Fruit fly (Drosophila melanogaster): ENCODE results near the gene CG31140.
A peak's percentile ranks its signal among the peaks of the same experiment; 100 is the strongest.

CG31140 gene

DNA sequence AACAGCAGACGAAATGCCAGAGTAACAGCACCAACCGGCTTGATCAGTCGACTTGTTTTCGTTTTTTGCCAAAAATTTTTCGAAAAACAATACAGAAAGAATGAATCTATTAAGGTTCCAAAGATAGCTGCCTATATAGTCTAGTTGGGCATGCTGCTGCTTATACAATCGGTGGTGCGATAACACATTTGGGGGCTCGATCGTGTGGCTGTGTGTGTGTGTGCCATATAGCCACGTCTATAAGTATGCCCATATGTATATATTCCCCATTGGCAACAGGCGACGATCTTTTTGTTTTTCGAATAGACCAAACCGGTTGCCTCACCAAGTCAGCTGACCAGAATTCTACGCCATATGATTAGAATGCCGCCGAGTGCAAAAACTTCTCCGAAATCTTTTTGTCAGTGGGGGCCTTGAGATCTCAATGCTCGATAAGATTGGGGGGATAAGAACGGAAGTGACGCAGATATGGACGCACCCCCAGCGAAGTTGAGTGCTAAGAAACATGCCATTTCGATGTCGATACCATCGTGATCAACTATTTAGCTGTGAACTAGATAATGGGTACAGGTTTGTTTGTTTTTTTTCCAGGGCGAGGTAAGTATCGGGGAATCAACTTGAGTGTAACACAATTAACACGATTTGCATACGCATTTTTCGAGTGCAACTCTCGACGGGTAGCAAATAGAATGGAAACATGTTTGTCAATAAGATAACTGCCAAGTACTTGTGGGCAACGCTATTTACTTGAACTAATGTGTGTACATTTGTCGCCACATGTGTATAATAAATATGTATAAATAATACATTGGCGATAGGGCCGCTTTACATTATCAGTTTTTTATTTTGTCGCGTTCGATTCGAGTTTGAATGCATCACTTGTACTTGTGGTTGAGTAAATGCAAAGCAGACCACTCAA, 22.8 kb upstream of the CG31140 start (continued):
- TF ChIP-seq chm (GFP tag; IDR thresholded peaks at IDR 0.05), result peak; percentile 86; the same call in 1 of the 2 replicates
- peak; percentile 29 for TF ChIP-seq mam (GFP tag; optimal IDR thresholded peaks at IDR 0.05)
- peak; percentile 94 for TF ChIP-seq CG17568 (GFP tag; optimal IDR thresholded peaks at IDR 0.05)
- peak; percentile 70 for TF ChIP-seq Fer2 (tag; optimal IDR thresholded peaks at IDR 0.05)
- peak; percentile 28 for TF ChIP-seq gcm2 (GFP tag; optimal IDR thresholded peaks at IDR 0.05)
- TF ChIP-seq wek (GFP tag; optimal IDR thresholded peaks at IDR 0.05), result peak; percentile 93
- TF ChIP-seq jigr1 (GFP tag; IDR thresholded peaks at IDR 0.05), result no peak
- TF ChIP-seq Dll (GFP tag; IDR thresholded peaks at IDR 0.05; ENCODE audit: partially characterized antibody), result no peak
- TF ChIP-seq run (tag; optimal IDR thresholded peaks at IDR 0.05), result peak; percentile 71
- TF ChIP-seq gsb-n (tag; optimal IDR thresholded peaks at IDR 0.05), result peak; percentile 87
- peak; percentile 3 for TF ChIP-seq ems (GFP tag; optimal IDR thresholded peaks at IDR 0.05)
- no peak for TF ChIP-seq vnd (GFP tag; IDR thresholded peaks at IDR 0.05; ENCODE audit: partially characterized antibody)
- peak; percentile 37 for TF ChIP-seq CG30431 (GFP tag; optimal IDR thresholded peaks at IDR 0.05)
- peak; percentile 37 for TF ChIP-seq CG15073 (GFP tag; optimal IDR thresholded peaks at IDR 0.05)
- TF ChIP-seq sr (GFP tag; IDR thresholded peaks at IDR 0.05), result peak; percentile 87
- peak; percentile 69 for TF ChIP-seq CG10462 (GFP tag; optimal IDR thresholded peaks at IDR 0.05)
- peak; percentile 51 for TF ChIP-seq NFAT (GFP tag; IDR thresholded peaks at IDR 0.05)
- TF ChIP-seq HmgD (GFP tag; optimal IDR thresholded peaks at IDR 0.05), result no peak
- TF ChIP-seq kah (GFP tag; optimal IDR thresholded peaks at IDR 0.05), result peak; percentile 57
- TF ChIP-seq Myb (GFP tag; optimal IDR thresholded peaks at IDR 0.05), result no peak
- TF ChIP-seq CG3407 (GFP tag; optimal IDR thresholded peaks at IDR 0.05), result peak; percentile 95
- TF ChIP-seq NC2β (GFP tag; optimal IDR thresholded peaks at IDR 0.05), result peak; percentile 81
- TF ChIP-seq Optix (GFP tag; IDR thresholded peaks at IDR 0.05), result peak; percentile 54; the same call in 1 of the 3 replicates
- TF ChIP-seq TFAM (GFP tag; optimal IDR thresholded peaks at IDR 0.05), result peak; percentile 59
- no peak for TF ChIP-seq row (GFP tag; IDR thresholded peaks at IDR 0.05)
- peak; percentile 56 for TF ChIP-seq NK7.1 (GFP tag; optimal IDR thresholded peaks at IDR 0.05)
- no peak for TF ChIP-seq Sin3A (optimal IDR thresholded peaks at IDR 0.05)
- peak; percentile 20 for TF ChIP-seq Chrac-16 (GFP tag; optimal IDR thresholded peaks at IDR 0.05)
- TF ChIP-seq slbo (GFP tag; IDR thresholded peaks at IDR 0.05), result peak; percentile 56
- no peak for TF ChIP-seq slp2 (GFP tag; optimal IDR thresholded peaks at IDR 0.05)
- peak; percentile 12 for TF ChIP-seq az2 (GFP tag; optimal IDR thresholded peaks at IDR 0.05)
- peak; percentile 92 for TF ChIP-seq grn (GFP tag; optimal IDR thresholded peaks at IDR 0.05)
- peak; percentile 93 for TF ChIP-seq CG15696 (tag; optimal IDR thresholded peaks at IDR 0.05)
- TF ChIP-seq Usf (GFP tag; optimal IDR thresholded peaks at IDR 0.05), result no peak
- TF ChIP-seq CG7928 (GFP tag; optimal IDR thresholded peaks at IDR 0.05), result peak; percentile 51
- TF ChIP-seq cad (GFP tag; optimal IDR thresholded peaks at IDR 0.05), result no peak
- peak; percentile 84 for TF ChIP-seq Fer1 (GFP tag; optimal IDR thresholded peaks at IDR 0.05)
- peak in 1 of 2 experiments; percentile 75 for TF ChIP-seq insv (GFP tag; optimal IDR thresholded peaks at IDR 0.05)
- peak; percentile 64 for TF ChIP-seq Bteb2 (GFP tag; optimal IDR thresholded peaks at IDR 0.05)
- TF ChIP-seq ham (GFP tag; IDR thresholded peaks at IDR 0.05), result no peak
- TF ChIP-seq pzg (GFP tag; optimal IDR thresholded peaks at IDR 0.05), result no peak
- TF ChIP-seq CG14050 (GFP tag; IDR thresholded peaks at IDR 0.05), result peak; percentile 72; the same call in 2 of the 3 replicates
- peak in 1 of 3 experiments; percentile 82 for TF ChIP-seq lola (GFP tag; optimal IDR thresholded peaks at IDR 0.05)
- TF ChIP-seq Drgx (GFP tag; IDR thresholded peaks at IDR 0.05), result peak; percentile 53
- TF ChIP-seq eyg (GFP tag; optimal IDR thresholded peaks at IDR 0.05), result peak; percentile 12
- TF ChIP-seq E2f2 (GFP tag; IDR thresholded peaks at IDR 0.05), result peak; percentile 65
- TF ChIP-seq MBD-R2 (GFP tag; IDR thresholded peaks at IDR 0.05), result peak; percentile 40; the same call in 1 of the 2 replicates
- peak; percentile 72 for TF ChIP-seq stc (GFP tag; IDR thresholded peaks at IDR 0.05)
- peak; percentile 97 for TF ChIP-seq CG2875 (GFP tag; optimal IDR thresholded peaks at IDR 0.05)
- TF ChIP-seq eve (GFP tag; optimal IDR thresholded peaks at IDR 0.05), result peak in 1 of 2 experiments; percentile 75

Measured in whole organism, embryonic.